Fruit fly (Drosophila melanogaster) whole organism, embryonic: Measurements from ENCODE around the gene CG33490.

Source experiments
- Awh ChIP-seq: fragments of 200-800 bp; sonication (Bioruptor generic); IDR thresholded peaks from 2 replicates; pipeline ENCODE4, ENCODE4 v1.3.6; 2022; ENCODE audit warnings: missing biosample characterization, missing genetic modification characterization
- CG10209 ChIP-seq: fragments of 200-800 bp; sonication (Bioruptor generic); optimal IDR thresholded peaks from 3 replicates; lab custom pipeline; 2017; ENCODE audit warnings: missing biosample characterization, mild to moderate bottlenecking, missing genetic modification characterization, missing genetic modification reagents
- CG10431 ChIP-seq: fragments of 200-800 bp; sonication (Bioruptor generic); optimal IDR thresholded peaks from 3 replicates; lab custom pipeline; 2018; ENCODE audit warnings: missing biosample characterization, mild to moderate bottlenecking, missing genetic modification characterization
- CG11504 ChIP-seq: fragments of 200-800 bp; sonication (Bioruptor generic); optimal IDR thresholded peaks from 3 replicates; lab custom pipeline; 2019; ENCODE audit warnings: missing biosample characterization, mild to moderate bottlenecking, missing genetic modification characterization, moderate library complexity
- CG11695 ChIP-seq: fragments of 200-800 bp; sonication (Bioruptor generic); IDR thresholded peaks from 3 replicates; pipeline ENCODE4 v1.3.6; 2022; ENCODE audit warnings: missing biosample characterization, missing genetic modification characterization
- CG12155 ChIP-seq: fragments of 200-800 bp; sonication (Bioruptor generic); optimal IDR thresholded peaks from 3 replicates; lab custom pipeline; 2016; ENCODE audit warnings: missing biosample characterization, missing genetic modification characterization
- CG15269 ChIP-seq: fragments of 200-800 bp; sonication (Bioruptor generic); optimal IDR thresholded peaks from 2 replicates; lab custom pipeline; 2018; ENCODE audit warnings: missing biosample characterization, mild to moderate bottlenecking, missing genetic modification characterization, moderate library complexity
- CG16813 ChIP-seq: fragments of 200-800 bp; sonication (Bioruptor generic); IDR thresholded peaks from 3 replicates; pipeline ENCODE4 v1.3.6; 2022; ENCODE audit warnings: missing biosample characterization, missing genetic modification characterization; ENCODE audit not compliant: partially characterized antibody
- CG17359 ChIP-seq: fragments of 200-800 bp; sonication (Bioruptor generic); optimal IDR thresholded peaks from 3 replicates; lab custom pipeline; 2018; ENCODE audit warnings: missing biosample characterization, mild to moderate bottlenecking, missing genetic modification characterization, moderate library complexity
- CG17385 ChIP-seq: fragments of 200-800 bp; sonication (Bioruptor generic); optimal IDR thresholded peaks from 3 replicates; lab custom pipeline; 2018; ENCODE audit warnings: missing biosample characterization, mild to moderate bottlenecking, missing genetic modification characterization
- CG17612 ChIP-seq: fragments of 200-800 bp; sonication (Bioruptor generic); IDR thresholded peaks from 2 replicates; pipeline ENCODE4 v1.3.6; 2022; ENCODE audit warnings: missing biosample characterization, missing genetic modification characterization
- CG17802 ChIP-seq: fragments of 200-800 bp; sonication (Bioruptor generic); optimal IDR thresholded peaks from 2 replicates; lab custom pipeline; 2018; ENCODE audit warnings: missing biosample characterization, mild to moderate bottlenecking, missing genetic modification characterization, moderate library complexity
- CG1832 ChIP-seq: fragments of 200-800 bp; sonication (Bioruptor generic); optimal IDR thresholded peaks from 2 replicates; lab custom pipeline; 2017; ENCODE audit warnings: missing biosample characterization, mild to moderate bottlenecking, missing genetic modification characterization, inconsistent platforms
- CG2712 ChIP-seq: fragments of 200-800 bp; optimal IDR thresholded peaks from 3 replicates; lab custom pipeline; 2019; ENCODE audit warnings: missing biosample characterization, mild to moderate bottlenecking, missing genetic modification characterization, moderate library complexity
- CG30403 ChIP-seq: fragments of 200-800 bp; sonication (Bioruptor generic); optimal IDR thresholded peaks from 3 replicates; lab custom pipeline; 2016; ENCODE audit warnings: missing biosample characterization, missing genetic modification characterization
- CG34376 ChIP-seq: fragments of 200-800 bp; sonication (Bioruptor generic); optimal IDR thresholded peaks from 2 replicates; lab custom pipeline; 2018; ENCODE audit warnings: missing biosample characterization, mild to moderate bottlenecking, missing genetic modification characterization
- CG7556 ChIP-seq: fragments of 200-800 bp; sonication (Bioruptor generic); optimal IDR thresholded peaks from 2 replicates; lab custom pipeline; 2017; ENCODE audit warnings: missing biosample characterization, mild to moderate bottlenecking, missing genetic modification characterization
- CG8290 ChIP-seq, 3 experiments: fragments of 200-800 bp; sonication (Bioruptor generic); optimal IDR thresholded peaks; 2 replicates each; lab custom pipeline; 2016 to 2019; ENCODE audit warnings: missing biosample characterization in 3 of 3, missing genetic modification characterization in 3 of 3, mild to moderate bottlenecking in 2 of 3, moderate library complexity in 1 of 3
- D ChIP-seq, 2 experiments: fragments of 200-800 bp in 1 of 2; fragments of >200 bp in 1 of 2; sonication (Bioruptor generic) in 1 of 2; optimal IDR thresholded peaks; 2 replicates in 1 of 2; 3 replicates in 1 of 2; lab custom pipeline; 2017; ENCODE audit warnings: mild to moderate bottlenecking in 1 of 2, missing biosample characterization in 1 of 2, missing genetic modification characterization in 1 of 2, missing genetic modification reagents in 1 of 2
- Dbx ChIP-seq: fragments of 200-800 bp; sonication (Bioruptor generic); IDR thresholded peaks from 3 replicates; pipeline ENCODE4 v1.3.6; 2022; ENCODE audit warnings: missing biosample characterization, missing genetic modification characterization
- Deaf1 ChIP-seq: fragments of 200-800 bp; optimal IDR thresholded peaks from 3 replicates; lab custom pipeline; 2019; ENCODE audit warnings: missing biosample characterization, mild to moderate bottlenecking, missing genetic modification characterization, moderate library complexity
- Dek ChIP-seq: fragments of 200-800 bp; sonication (Bioruptor generic); optimal IDR thresholded peaks from 3 replicates; lab custom pipeline; 2019; ENCODE audit warnings: missing biosample characterization, mild to moderate bottlenecking, missing genetic modification characterization, moderate library complexity
- Dll ChIP-seq: fragments of 200-800 bp; sonication (Bioruptor generic); IDR thresholded peaks from 4 replicates; pipeline ENCODE4 v1.3.6; 2022; ENCODE audit warnings: missing biosample characterization, missing genetic modification characterization; ENCODE audit not compliant: partially characterized antibody
- Drgx ChIP-seq: fragments of 200-800 bp; sonication (Bioruptor generic); IDR thresholded peaks from 2 replicates; pipeline ENCODE4 v1.3.6; 2022; ENCODE audit warnings: missing biosample characterization, missing genetic modification characterization
- Fer1 ChIP-seq: fragments of 200-800 bp; sonication (Bioruptor generic); optimal IDR thresholded peaks from 2 replicates; lab custom pipeline; 2017; ENCODE audit warnings: missing biosample characterization, mild to moderate bottlenecking, missing genetic modification characterization
- Hand ChIP-seq: fragments of 200-800 bp; sonication (Bioruptor generic); optimal IDR thresholded peaks from 2 replicates; lab custom pipeline; 2017; ENCODE audit warnings: mild to moderate bottlenecking, missing biosample characterization, missing genetic modification reagents, missing genetic modification characterization
- Hr51 ChIP-seq, 2 experiments: fragments of 200-800 bp; sonication (Bioruptor generic); optimal IDR thresholded peaks; 2 replicates in 1 of 2; 3 replicates in 1 of 2; lab custom pipeline; 2016 to 2018; ENCODE audit warnings: missing biosample characterization in 2 of 2, missing genetic modification characterization in 2 of 2, mild to moderate bottlenecking in 1 of 2, moderate library complexity in 1 of 2
- MTF-1 ChIP-seq: fragments of 200-800 bp; sonication (Bioruptor generic); optimal IDR thresholded peaks from 2 replicates; lab custom pipeline; 2018; ENCODE audit warnings: missing biosample characterization, mild to moderate bottlenecking, missing genetic modification characterization, borderline replicate concordance
- Neu2 ChIP-seq: fragments of 200-800 bp; sonication (Bioruptor generic); optimal IDR thresholded peaks from 3 replicates; lab custom pipeline; 2016; ENCODE audit warnings: missing biosample characterization, missing genetic modification characterization, borderline replicate concordance
- NfI ChIP-seq: fragments of 200-800 bp; sonication (Bioruptor generic); optimal IDR thresholded peaks from 3 replicates; lab custom pipeline; 2018; ENCODE audit warnings: missing biosample characterization, mild to moderate bottlenecking, missing genetic modification characterization, moderate library complexity
- Pdp1 ChIP-seq, 2 experiments: fragments of 200-800 bp; sonication (Bioruptor generic); optimal IDR thresholded peaks; 3 replicates each; lab custom pipeline; 2016; ENCODE audit warnings: missing biosample characterization in 2 of 2, missing genetic modification characterization in 2 of 2, mild to moderate bottlenecking in 1 of 2, moderate library complexity in 1 of 2
- amos ChIP-seq: fragments of 200-800 bp; sonication (Bioruptor generic); IDR thresholded peaks from 2 replicates; pipeline ENCODE4 v1.3.6; 2022; ENCODE audit warnings: missing biosample characterization, missing genetic modification characterization; ENCODE audit not compliant: partially characterized antibody
- ato ChIP-seq: fragments of 200-800 bp; sonication (Bioruptor generic); IDR thresholded peaks from 2 replicates; pipeline ENCODE4 v1.3.6; 2022; ENCODE audit warnings: missing biosample characterization, missing genetic modification characterization; ENCODE audit not compliant: partially characterized antibody
- chm ChIP-seq: fragments of 200-800 bp; sonication (Bioruptor generic); IDR thresholded peaks from 2 replicates; pipeline ENCODE4 v1.3.6; 2022; ENCODE audit warnings: missing biosample characterization, missing genetic modification characterization
- crol ChIP-seq: fragments of 200-800 bp; sonication (Bioruptor generic); IDR thresholded peaks from 2 replicates; pipeline ENCODE4 v1.3.6; 2022; ENCODE audit warnings: missing biosample characterization, missing genetic modification characterization
- esg ChIP-seq: fragments of 200-800 bp; sonication (Bioruptor generic); conservative IDR thresholded peaks from 2 replicates; pipeline ENCODE4 v1.3.6; 2022; ENCODE audit warnings: missing biosample characterization, missing genetic modification characterization
- fd64A ChIP-seq: fragments of 200-800 bp; sonication (Bioruptor generic); optimal IDR thresholded peaks from 3 replicates; lab custom pipeline; 2018; ENCODE audit warnings: missing biosample characterization, mild to moderate bottlenecking, missing genetic modification characterization
- kni ChIP-seq: fragments of 200-800 bp; sonication (Bioruptor generic); optimal IDR thresholded peaks from 3 replicates; lab custom pipeline; 2017; ENCODE audit warnings: mild to moderate bottlenecking, missing biosample characterization, missing genetic modification reagents, missing genetic modification characterization
- lmd ChIP-seq: fragments of 200-800 bp; sonication (Bioruptor generic); IDR thresholded peaks from 2 replicates; pipeline ENCODE4 v1.3.6; 2022; ENCODE audit warnings: missing biosample characterization, missing genetic modification characterization
- lola ChIP-seq, 3 experiments: fragments of >200 bp in 2 of 3; fragments of 200-800 bp in 1 of 3; sonication (Bioruptor generic) in 1 of 3; optimal IDR thresholded peaks; 2 replicates each; lab custom pipeline; 2017 to 2019; ENCODE audit warnings: missing biosample characterization in 3 of 3, missing genetic modification characterization in 3 of 3, mild to moderate bottlenecking in 1 of 3, moderate library complexity in 1 of 3
- phol ChIP-seq: fragments of 200-800 bp; sonication (Bioruptor generic); optimal IDR thresholded peaks from 3 replicates; lab custom pipeline; 2018; ENCODE audit warnings: missing biosample characterization, mild to moderate bottlenecking, missing genetic modification characterization, moderate library complexity
- row ChIP-seq: fragments of 200-800 bp; sonication (Bioruptor generic); IDR thresholded peaks from 3 replicates; pipeline ENCODE4 v1.3.6; 2022; ENCODE audit warnings: missing biosample characterization, missing genetic modification characterization
- slbo ChIP-seq: fragments of 200-800 bp; sonication (Bioruptor generic); IDR thresholded peaks from 2 replicates; pipeline ENCODE4 v1.3.6; 2022; ENCODE audit warnings: missing biosample characterization, missing genetic modification characterization
- ttk ChIP-seq: fragments of 200-800 bp; sonication (Bioruptor generic); IDR thresholded peaks from 2 replicates; pipeline ENCODE4 v2.1.2; 2022; ENCODE audit warnings: missing biosample characterization, missing genetic modification characterization
- zfh1 ChIP-seq: fragments of 200-800 bp; sonication (Bioruptor generic); IDR thresholded peaks from 3 replicates; pipeline ENCODE4 v1.3.6; 2022; ENCODE audit warnings: missing biosample characterization, missing genetic modification characterization

The CG33490 gene

DNA sequence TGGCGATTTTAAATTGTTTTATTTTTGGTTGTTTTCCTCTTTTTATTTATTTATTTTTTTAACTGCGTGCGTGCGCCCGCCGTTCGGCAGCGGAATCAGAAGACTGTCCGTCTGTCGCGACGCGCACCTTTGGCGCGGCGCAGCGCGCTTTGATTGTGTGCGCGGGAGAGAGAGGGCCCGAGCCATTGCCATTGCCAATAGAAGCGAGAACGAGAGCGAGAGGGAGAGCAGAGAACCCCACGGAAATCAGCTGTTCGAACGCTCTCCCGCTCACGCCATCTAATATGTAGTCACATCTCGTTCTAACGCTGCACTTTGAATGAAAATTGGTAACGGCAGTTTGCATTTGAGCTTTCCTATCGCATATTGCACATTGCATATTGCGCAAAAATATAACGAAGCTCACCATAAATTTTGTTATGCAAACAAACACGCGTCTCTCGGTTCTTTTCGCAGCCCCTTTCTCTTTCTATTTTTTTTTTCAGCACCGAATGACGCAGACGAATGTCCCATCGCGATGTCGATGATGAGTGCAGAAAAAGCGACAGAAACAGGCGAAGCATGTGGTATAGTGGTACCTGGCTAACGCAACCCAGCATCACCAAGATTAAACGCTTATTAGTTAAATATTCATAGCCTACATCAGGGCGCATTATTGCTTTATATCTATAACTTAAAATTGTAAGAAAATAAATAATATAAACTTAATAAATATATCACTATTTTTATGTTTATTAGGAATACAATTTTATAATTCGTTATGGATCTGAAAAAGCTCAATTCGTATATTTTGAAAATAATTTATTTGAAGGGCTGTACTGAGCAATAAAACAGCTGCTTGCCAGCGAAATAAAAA lies 39.8 kb downstream of the CG33490 start (continued):
- TF ChIP-seq CG1832 (GFP tag; lab: Kevin White, UChicago) (peak; percentile 83), Hand (GFP tag; lab: Kevin White, UChicago) (no peak), zfh1 (GFP tag; lab: Robert Waterston, UW) (0 out of 3 replicates have a peak, but pooled peaks have one; percentile 11), NfI (GFP tag; lab: Kevin White, UChicago) (peak; percentile 13), CG16813 (GFP tag; lab: Robert Waterston, UW) (no peak), CG17359 (tag; lab: Kevin White, UChicago) (peak; percentile 11), Dek (tag; lab: Kevin White, UChicago) (peak; percentile 16), CG2712 (tag; lab: Kevin White, UChicago) (peak; percentile 4), phol (tag; lab: Kevin White, UChicago) (peak; percentile 8), crol (GFP tag; lab: Robert Waterston, UW) (0 out of 2 replicates have a peak, but pooled peaks have one; percentile 11), Deaf1 (tag; lab: Kevin White, UChicago) (peak; percentile 29), Hr51 (GFP tag; optimal IDR thresholded peaks at IDR 0.05; lab: Kevin White, UChicago) (peak in 1 of 2 experiments; percentile 63), Drgx (GFP tag; lab: Robert Waterston, UW) (peak; percentile 7; the same call in 1 of the 2 replicates), slbo (peak; percentile 50; the same call in 1 of the 2 replicates), CG30403 (GFP tag; lab: Kevin White, UChicago) (peak; percentile 9), CG12155 (GFP tag; lab: Kevin White, UChicago) (no peak), ato (GFP tag; lab: Robert Waterston, UW) (no peak), chm (GFP tag; lab: Robert Waterston, UW) (peak; percentile 64; the same call in 1 of the 2 replicates), Dll (peak; percentile 47; the same call in 2 of the 4 replicates), CG17612 (GFP tag; lab: Robert Waterston, UW) (no peak), CG17802 (tag; lab: Kevin White, UChicago) (no peak), Pdp1 (GFP tag; optimal IDR thresholded peaks at IDR 0.05; lab: Kevin White, UChicago) (peak in 1 of 2 experiments; percentile 62), MTF-1 (GFP tag; lab: Kevin White, UChicago) (peak; percentile 40), CG8290 (GFP tag; optimal IDR thresholded peaks at IDR 0.05; lab: Kevin White, UChicago) (no peak), CG8290 (tag; optimal IDR thresholded peaks at IDR 0.05; lab: Kevin White, UChicago) (no peak), ttk (GFP tag; lab: Robert Waterston, UW) (no peak), D (optimal IDR thresholded peaks at IDR 0.05; lab: Kevin White, UChicago) (no peak), D (GFP tag; optimal IDR thresholded peaks at IDR 0.05; lab: Kevin White, UChicago) (no peak), kni (GFP tag; lab: Kevin White, UChicago) (no peak), CG7556 (peak; percentile 21), Neu2 (GFP tag; lab: Kevin White, UChicago) (no peak), Dbx (GFP tag; lab: Robert Waterston, UW) (peak; percentile 29; the same call in 1 of the 3 replicates), esg (GFP tag; lab: Robert Waterston, UW) (0 out of 2 replicates have a peak, but pooled peaks have one; percentile 13), lmd (GFP tag; lab: Robert Waterston, UW) (peak; percentile 48; the same call in 1 of the 2 replicates), row (GFP tag; lab: Robert Waterston, UW) (peak; percentile 51; the same call in 2 of the 3 replicates), Awh (0 out of 2 replicates have a peak, but pooled peaks have one; percentile 7), CG11504 (tag; lab: Kevin White, UChicago) (peak; percentile 17), CG10209 (GFP tag; lab: Kevin White, UChicago) (peak; percentile 12), lola (GFP tag; optimal IDR thresholded peaks at IDR 0.05; lab: Kevin White, UChicago) (no peak), amos (GFP tag; lab: Robert Waterston, UW) (no peak; the same call in 1 of the 2 replicates), CG10431 (no peak), CG34376 (GFP tag; lab: Kevin White, UChicago) (peak; percentile 30), CG17385 (GFP tag; lab: Kevin White, UChicago) (peak; percentile 33), Fer1 (GFP tag; lab: Kevin White, UChicago) (no peak), CG15269 (tag; lab: Kevin White, UChicago) (peak; percentile 51), fd64A (GFP tag; lab: Kevin White, UChicago) (no peak), CG11695 (peak; percentile 85)
